Fruit fly (Drosophila melanogaster) whole organism, embryonic: ENCODE measurements around the gene CG6066.

Experiments
- Atf6 ChIP-seq: fragments of 200-800 bp; sonication (Bioruptor generic); IDR thresholded peaks from 2 replicates; pipeline ENCODE4 v1.3.6; 2022; ENCODE audit warnings: missing biosample characterization, missing genetic modification characterization
- B-H2 ChIP-seq: fragments of 200-800 bp; sonication (Bioruptor generic); optimal IDR thresholded peaks from 2 replicates; lab custom pipeline; 2018; ENCODE audit warnings: missing biosample characterization, mild to moderate bottlenecking, missing genetic modification characterization
- Blimp-1 ChIP-seq: fragments of 200-800 bp; sonication (Bioruptor generic); optimal IDR thresholded peaks from 3 replicates; lab custom pipeline; 2018; ENCODE audit warnings: missing biosample characterization, missing genetic modification characterization, mild to moderate bottlenecking, moderate library complexity, missing genetic modification reagents
- CG1024 ChIP-seq: fragments of 200-800 bp; sonication (Bioruptor generic); IDR thresholded peaks from 2 replicates; pipeline ENCODE4 v1.3.6; 2022; ENCODE audit warnings: missing biosample characterization, missing genetic modification characterization
- CG10543 ChIP-seq: fragments of 200-800 bp; sonication (Bioruptor generic); optimal IDR thresholded peaks from 3 replicates; lab custom pipeline; 2017; ENCODE audit warnings: missing biosample characterization, mild to moderate bottlenecking, missing genetic modification characterization, moderate library complexity
- CG11504 ChIP-seq: fragments of 200-800 bp; sonication (Bioruptor generic); optimal IDR thresholded peaks from 3 replicates; lab custom pipeline; 2019; ENCODE audit warnings: missing biosample characterization, mild to moderate bottlenecking, missing genetic modification characterization, moderate library complexity
- CG12236 ChIP-seq: fragments of 200-800 bp; sonication (Bioruptor generic); optimal IDR thresholded peaks from 2 replicates; lab custom pipeline; 2016; ENCODE audit warnings: missing biosample characterization, missing genetic modification characterization
- CG12299 ChIP-seq: fragments of 200-800 bp; sonication (Bioruptor generic); optimal IDR thresholded peaks from 2 replicates; lab custom pipeline; 2018; ENCODE audit warnings: missing biosample characterization, mild to moderate bottlenecking, missing genetic modification characterization
- CG13296 ChIP-seq: fragments of 200-800 bp; sonication (Bioruptor generic); optimal IDR thresholded peaks from 3 replicates; lab custom pipeline; 2018; ENCODE audit warnings: missing biosample characterization, mild to moderate bottlenecking, missing genetic modification characterization
- CG17328 ChIP-seq: fragments of 200-800 bp; sonication (Bioruptor generic); IDR thresholded peaks from 2 replicates; pipeline ENCODE4 v1.3.6; 2022; ENCODE audit warnings: missing biosample characterization, missing genetic modification characterization
- CG17802 ChIP-seq: fragments of 200-800 bp; sonication (Bioruptor generic); optimal IDR thresholded peaks from 2 replicates; lab custom pipeline; 2018; ENCODE audit warnings: missing biosample characterization, mild to moderate bottlenecking, missing genetic modification characterization, moderate library complexity
- CG18599 ChIP-seq: fragments of 200-800 bp; sonication (Bioruptor generic); optimal IDR thresholded peaks from 3 replicates; lab custom pipeline; 2017; ENCODE audit warnings: missing biosample characterization, missing genetic modification characterization, mild to moderate bottlenecking, moderate library complexity, missing genetic modification reagents
- CG18764 ChIP-seq: fragments of 200-800 bp; sonication (Bioruptor generic); optimal IDR thresholded peaks from 3 replicates; lab custom pipeline; 2016; ENCODE audit warnings: missing biosample characterization, missing genetic modification characterization
- CG2202 ChIP-seq: fragments of 200-800 bp; sonication (Bioruptor generic); optimal IDR thresholded peaks from 2 replicates; lab custom pipeline; 2018; ENCODE audit warnings: missing biosample characterization, mild to moderate bottlenecking, missing genetic modification characterization
- CG30431 ChIP-seq: fragments of 200-800 bp; sonication (Bioruptor generic); optimal IDR thresholded peaks from 2 replicates; lab custom pipeline; 2017; ENCODE audit warnings: missing biosample characterization, missing genetic modification characterization
- CG34376 ChIP-seq: fragments of 200-800 bp; sonication (Bioruptor generic); optimal IDR thresholded peaks from 2 replicates; lab custom pipeline; 2018; ENCODE audit warnings: missing biosample characterization, mild to moderate bottlenecking, missing genetic modification characterization
- CG3838 ChIP-seq: fragments of 200-800 bp; sonication (Bioruptor generic); optimal IDR thresholded peaks from 3 replicates; lab custom pipeline; 2016; ENCODE audit warnings: missing biosample characterization, missing genetic modification characterization
- CG4328 ChIP-seq: fragments of 200-800 bp; sonication (Bioruptor generic); optimal IDR thresholded peaks from 3 replicates; lab custom pipeline; 2017; ENCODE audit warnings: missing biosample characterization, missing genetic modification reagents, missing genetic modification characterization
- CG4854 ChIP-seq: fragments of 200-800 bp; sonication (Bioruptor generic); optimal IDR thresholded peaks from 2 replicates; lab custom pipeline; 2016; ENCODE audit warnings: missing biosample characterization, missing genetic modification characterization, inconsistent platforms
- CG6254 ChIP-seq: fragments of 200-800 bp; sonication (Bioruptor generic); optimal IDR thresholded peaks from 3 replicates; lab custom pipeline; 2017; ENCODE audit warnings: mild to moderate bottlenecking, missing biosample characterization, missing genetic modification reagents, missing genetic modification characterization
- CG6854 ChIP-seq: fragments of 200-800 bp; sonication (Bioruptor generic); optimal IDR thresholded peaks from 3 replicates; lab custom pipeline; 2017; ENCODE audit warnings: missing biosample characterization, mild to moderate bottlenecking, missing genetic modification characterization
- CG7745 ChIP-seq: fragments of 200-800 bp; sonication (Bioruptor generic); optimal IDR thresholded peaks from 2 replicates; lab custom pipeline; 2018; ENCODE audit warnings: missing biosample characterization, mild to moderate bottlenecking, missing genetic modification characterization, moderate library complexity
- CG9797 ChIP-seq: fragments of 200-800 bp; sonication (Bioruptor generic); optimal IDR thresholded peaks from 3 replicates; lab custom pipeline; 2018; ENCODE audit warnings: missing biosample characterization, mild to moderate bottlenecking, missing genetic modification characterization
- Camta ChIP-seq: fragments of 200-800 bp; sonication (Bioruptor generic); optimal IDR thresholded peaks from 2 replicates; lab custom pipeline; 2016; ENCODE audit warnings: missing biosample characterization, missing genetic modification characterization
- Dip3 ChIP-seq: fragments of 200-800 bp; sonication (Bioruptor generic); optimal IDR thresholded peaks from 3 replicates; lab custom pipeline; 2016; ENCODE audit warnings: missing biosample characterization, missing genetic modification characterization
- Ets65A ChIP-seq: fragments of 200-800 bp; sonication (Bioruptor generic); peaks from one replicate; lab custom pipeline; 2016; ENCODE audit warnings: missing biosample characterization, missing genetic modification characterization
- H2.0 ChIP-seq: fragments of 200-800 bp; sonication (Bioruptor generic); IDR thresholded peaks from 2 replicates; pipeline ENCODE4 v1.3.6; 2022; ENCODE audit warnings: missing biosample characterization, missing genetic modification characterization
- Hand ChIP-seq: fragments of 200-800 bp; sonication (Bioruptor generic); optimal IDR thresholded peaks from 2 replicates; lab custom pipeline; 2017; ENCODE audit warnings: mild to moderate bottlenecking, missing biosample characterization, missing genetic modification reagents, missing genetic modification characterization
- Hr39 ChIP-seq: fragments of >200 bp; optimal IDR thresholded peaks from 2 replicates; lab custom pipeline; 2017
- Hr51 ChIP-seq, 2 experiments: fragments of 200-800 bp; sonication (Bioruptor generic); optimal IDR thresholded peaks; 2 replicates in 1 of 2; 3 replicates in 1 of 2; lab custom pipeline; 2016 to 2018; ENCODE audit warnings: missing biosample characterization in 2 of 2, missing genetic modification characterization in 2 of 2, mild to moderate bottlenecking in 1 of 2, moderate library complexity in 1 of 2
- MTF-1 ChIP-seq: fragments of 200-800 bp; sonication (Bioruptor generic); optimal IDR thresholded peaks from 2 replicates; lab custom pipeline; 2018; ENCODE audit warnings: missing biosample characterization, mild to moderate bottlenecking, missing genetic modification characterization, borderline replicate concordance
- Spps ChIP-seq: fragments of 200-800 bp; sonication (Bioruptor generic); optimal IDR thresholded peaks from 2 replicates; lab custom pipeline; 2018; ENCODE audit warnings: missing biosample characterization, mild to moderate bottlenecking, missing genetic modification characterization
- Sry-β ChIP-seq: fragments of 200-800 bp; sonication (Bioruptor generic); optimal IDR thresholded peaks from 2 replicates; lab custom pipeline; 2018; ENCODE audit warnings: missing biosample characterization, mild to moderate bottlenecking, missing genetic modification characterization, moderate library complexity
- Stat92E ChIP-seq, 3 experiments: fragments of >200 bp in 2 of 3; fragments of 200-800 bp in 1 of 3; sonication (Bioruptor generic) in 1 of 3; optimal IDR thresholded peaks; 2 replicates each; lab custom pipeline; 2017 to 2019; ENCODE audit warnings: missing biosample characterization in 3 of 3, missing genetic modification characterization in 3 of 3, mild to moderate bottlenecking in 1 of 3, moderate library complexity in 1 of 3
- TFAM ChIP-seq: fragments of 200-800 bp; sonication (Bioruptor generic); optimal IDR thresholded peaks from 2 replicates; lab custom pipeline; 2017; ENCODE audit warnings: missing biosample characterization, missing genetic modification characterization, inconsistent platforms
- chif ChIP-seq, 2 experiments: fragments of 200-800 bp; sonication (Bioruptor generic); optimal IDR thresholded peaks; 3 replicates each; lab custom pipeline; 2016; ENCODE audit warnings: missing biosample characterization in 2 of 2, missing genetic modification characterization in 2 of 2
- dimm ChIP-seq: fragments of 200-800 bp; sonication (Bioruptor generic); IDR thresholded peaks from 2 replicates; pipeline ENCODE4 v1.3.6; 2022; ENCODE audit warnings: missing biosample characterization, missing genetic modification characterization
- emc ChIP-seq: fragments of 200-800 bp; sonication (Bioruptor generic); optimal IDR thresholded peaks from 2 replicates; lab custom pipeline; 2016; ENCODE audit warnings: missing biosample characterization, missing genetic modification characterization
- klu ChIP-seq: fragments of 200-800 bp; sonication (Bioruptor generic); IDR thresholded peaks from 2 replicates; pipeline ENCODE4 v1.3.6; 2022; ENCODE audit warnings: missing biosample characterization, missing genetic modification characterization
- pfk ChIP-seq: fragments of 200-800 bp; sonication (Bioruptor generic); optimal IDR thresholded peaks from 2 replicates; lab custom pipeline; 2018; ENCODE audit warnings: missing biosample characterization, mild to moderate bottlenecking, missing genetic modification characterization, moderate library complexity
- pnt ChIP-seq: fragments of 200-800 bp; sonication (Bioruptor generic); optimal IDR thresholded peaks from 3 replicates; lab custom pipeline; 2016; ENCODE audit warnings: missing biosample characterization, missing genetic modification characterization
- ro ChIP-seq: fragments of 200-800 bp; sonication (Bioruptor generic); IDR thresholded peaks from 2 replicates; pipeline ENCODE4 v1.3.6; 2022; ENCODE audit warnings: missing biosample characterization, missing genetic modification characterization
- schlank ChIP-seq: fragments of 200-800 bp; sonication (Bioruptor generic); optimal IDR thresholded peaks from 2 replicates; lab custom pipeline; 2018; ENCODE audit warnings: missing biosample characterization, mild to moderate bottlenecking, missing genetic modification characterization
- stwl ChIP-seq: fragments of 200-800 bp; sonication (Bioruptor generic); optimal IDR thresholded peaks from 3 replicates; lab custom pipeline; 2018; ENCODE audit warnings: missing biosample characterization, mild to moderate bottlenecking, missing genetic modification characterization, moderate library complexity
- sug ChIP-seq: fragments of 200-800 bp; optimal IDR thresholded peaks from 2 replicates; lab custom pipeline; 2019; ENCODE audit warnings: missing biosample characterization, mild to moderate bottlenecking, missing genetic modification characterization, moderate library complexity
- tll ChIP-seq, 2 experiments: fragments of 200-800 bp in 1 of 2; fragments of >200 bp in 1 of 2; sonication (Bioruptor generic) in 1 of 2; optimal IDR thresholded peaks; 2 replicates each; lab custom pipeline; 2017 to 2019; ENCODE audit warnings: missing biosample characterization in 2 of 2, missing genetic modification characterization in 2 of 2, mild to moderate bottlenecking in 1 of 2, moderate library complexity in 1 of 2
- wek ChIP-seq: fragments of 200-800 bp; sonication (Bioruptor generic); optimal IDR thresholded peaks from 3 replicates; lab custom pipeline; 2018; ENCODE audit warnings: missing biosample characterization, mild to moderate bottlenecking, missing genetic modification characterization, moderate library complexity
- wor ChIP-seq: fragments of 200-800 bp; sonication (Bioruptor generic); IDR thresholded peaks from 2 replicates; pipeline ENCODE4 v1.3.6; 2022; ENCODE audit warnings: missing biosample characterization, missing genetic modification characterization

CG6066 gene

DNA sequence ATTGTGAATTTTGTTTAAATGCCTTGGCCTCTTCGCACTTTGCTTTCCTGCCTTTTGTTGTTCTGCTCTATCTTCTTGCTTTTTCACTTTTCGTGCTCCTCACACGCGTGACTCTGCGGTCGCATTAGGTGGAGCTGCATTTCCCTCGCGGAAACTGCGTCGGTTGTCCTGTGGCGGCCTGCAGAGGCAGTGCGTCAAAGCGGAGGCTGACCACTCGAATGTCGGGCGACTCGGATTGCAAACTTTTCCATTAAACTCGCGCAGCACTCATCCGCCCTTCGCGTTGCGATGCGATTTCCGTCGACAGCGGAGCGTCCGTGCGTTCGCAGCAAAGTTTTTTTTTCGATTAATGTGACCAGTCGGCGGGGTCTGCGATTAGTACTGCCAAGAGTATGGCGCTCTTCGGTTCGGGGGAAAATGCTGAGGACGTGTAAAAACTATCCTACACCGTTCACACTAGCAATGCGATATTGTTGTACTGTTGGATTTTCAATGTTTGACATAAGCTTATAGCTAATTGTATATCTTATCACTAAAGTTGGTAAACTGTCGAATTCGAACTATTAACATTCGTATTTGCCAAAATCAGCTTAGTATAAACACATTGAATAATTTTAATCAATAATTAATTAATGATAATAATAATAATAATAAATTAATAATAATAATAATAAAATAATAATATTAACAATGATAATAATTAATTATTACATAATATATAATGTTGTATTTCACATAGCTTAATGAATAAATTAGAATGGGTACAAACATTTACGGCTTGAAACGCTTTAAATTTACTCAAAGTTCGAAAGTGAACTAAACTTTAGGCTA, 34.4 kb upstream of the CG6066 start, which contains the start of gene CG6051 (continued):
- peak; percentile 67 for TF ChIP-seq CG11504 (tag; lab: Kevin White, UChicago)
- TF ChIP-seq CG17802, result peak; percentile 91
- peak; percentile 47 for TF ChIP-seq Sry-β (GFP tag; lab: Kevin White, UChicago)
- TF ChIP-seq CG6854 (GFP tag; lab: Kevin White, UChicago), result peak; percentile 6
- peak; percentile 37 for TF ChIP-seq Blimp-1 (GFP tag; lab: Kevin White, UChicago)
- no peak for TF ChIP-seq dimm (GFP tag; lab: Robert Waterston, UW)
- peak in 1 of 2 experiments; percentile 45 for TF ChIP-seq chif (GFP tag; optimal IDR thresholded peaks at IDR 0.05; lab: Kevin White, UChicago)
- peak; percentile 16 for TF ChIP-seq CG18764 (GFP tag; lab: Kevin White, UChicago)
- TF ChIP-seq CG12299 (tag; lab: Kevin White, UChicago), result peak; percentile 42
- TF ChIP-seq Ets65A (GFP tag; lab: Kevin White, UChicago), result peak; percentile 96
- TF ChIP-seq CG1024 (GFP tag; lab: Robert Waterston, UW), result no peak
- TF ChIP-seq Camta (GFP tag; lab: Kevin White, UChicago), result no peak
- TF ChIP-seq emc (GFP tag; lab: Kevin White, UChicago), result no peak
- TF ChIP-seq Hr39 (lab: Kevin White, UChicago), result no peak
- peak; percentile 45 for TF ChIP-seq schlank (tag; lab: Kevin White, UChicago)
- TF ChIP-seq Stat92E (GFP tag; optimal IDR thresholded peaks at IDR 0.05; lab: Kevin White, UChicago), result peak in 1 of 3 experiments; percentile 77
- TF ChIP-seq pfk (GFP tag; lab: Kevin White, UChicago), result peak; percentile 48
- TF ChIP-seq CG17328 (GFP tag; lab: Robert Waterston, UW), result no peak
- TF ChIP-seq klu (GFP tag; lab: Robert Waterston, UW), result no peak
- TF ChIP-seq tll (GFP tag; optimal IDR thresholded peaks at IDR 0.05; lab: Kevin White, UChicago), result peak in 1 of 2 experiments; percentile 70
- no peak for TF ChIP-seq TFAM (GFP tag; lab: Kevin White, UChicago)
- TF ChIP-seq CG34376 (GFP tag; lab: Kevin White, UChicago), result peak; percentile 71
- peak; percentile 35 for TF ChIP-seq CG2202
- no peak for TF ChIP-seq H2.0 (GFP tag; lab: Robert Waterston, UW)
- TF ChIP-seq CG3838 (GFP tag; lab: Kevin White, UChicago), result no peak
- peak; percentile 59 for TF ChIP-seq Hand (GFP tag; lab: Kevin White, UChicago)
- no peak for TF ChIP-seq ro (GFP tag; lab: Robert Waterston, UW)
- TF ChIP-seq CG30431 (GFP tag; lab: Kevin White, UChicago), result peak; percentile 31
- no peak for TF ChIP-seq CG4854 (GFP tag; lab: Kevin White, UChicago)
- TF ChIP-seq sug, result peak; percentile 46
- peak; percentile 57 for TF ChIP-seq wek (GFP tag; lab: Kevin White, UChicago)
- TF ChIP-seq stwl (tag; lab: Kevin White, UChicago), result peak; percentile 25
- TF ChIP-seq Spps, result no peak
- peak; percentile 70 for TF ChIP-seq CG9797
- TF ChIP-seq MTF-1 (GFP tag; lab: Kevin White, UChicago), result peak; percentile 73
- peak; percentile 43 for TF ChIP-seq Dip3 (GFP tag; lab: Kevin White, UChicago)
- peak in 1 of 2 experiments; percentile 61 for TF ChIP-seq Hr51 (GFP tag; optimal IDR thresholded peaks at IDR 0.05; lab: Kevin White, UChicago)
- peak; percentile 49 for TF ChIP-seq B-H2 (GFP tag; lab: Kevin White, UChicago)
- TF ChIP-seq pnt (GFP tag; lab: Kevin White, UChicago), result peak; percentile 23
- no peak for TF ChIP-seq CG12236 (GFP tag; lab: Kevin White, UChicago)
- TF ChIP-seq CG13296, result peak; percentile 46
- no peak for TF ChIP-seq CG6254 (GFP tag; lab: Kevin White, UChicago)
- TF ChIP-seq CG7745, result no peak
- TF ChIP-seq CG10543 (GFP tag; lab: Kevin White, UChicago), result peak; percentile 57
- peak; percentile 40 for TF ChIP-seq CG4328 (GFP tag; lab: Kevin White, UChicago)
- peak; percentile 68 for TF ChIP-seq CG18599 (GFP tag; lab: Kevin White, UChicago)
- no peak for TF ChIP-seq wor (GFP tag; lab: Robert Waterston, UW)
- no peak for TF ChIP-seq Atf6 (GFP tag; lab: Robert Waterston, UW)
